Fruit fly (Drosophila melanogaster) whole organism, embryonic: ENCODE results near the gene CG17930.

Experiments
- Asciz ChIP-seq: fragments of 200-800 bp; sonication (Bioruptor generic); optimal IDR thresholded peaks from 2 replicates; lab custom pipeline; 2017; ENCODE audit warnings: missing biosample characterization, mild to moderate bottlenecking, missing genetic modification characterization, missing genetic modification reagents
- CG1024 ChIP-seq: fragments of 200-800 bp; sonication (Bioruptor generic); IDR thresholded peaks from 2 replicates; pipeline ENCODE4 v1.3.6; 2022; ENCODE audit warnings: missing biosample characterization, missing genetic modification characterization
- CG4854 ChIP-seq: fragments of 200-800 bp; sonication (Bioruptor generic); optimal IDR thresholded peaks from 2 replicates; lab custom pipeline; 2016; ENCODE audit warnings: missing biosample characterization, missing genetic modification characterization, inconsistent platforms
- Hmr ChIP-seq: fragments of 200-800 bp; sonication (Bioruptor generic); optimal IDR thresholded peaks from 3 replicates; lab custom pipeline; 2017; ENCODE audit warnings: mild to moderate bottlenecking, missing biosample characterization, missing genetic modification reagents, missing genetic modification characterization
- Mes4 ChIP-seq: fragments of 200-800 bp; sonication (Bioruptor generic); optimal IDR thresholded peaks from 2 replicates; lab custom pipeline; 2016; ENCODE audit warnings: missing biosample characterization, missing genetic modification characterization
- fru ChIP-seq: fragments of >200 bp; optimal IDR thresholded peaks from 2 replicates; lab custom pipeline; 2017
- wdn ChIP-seq: fragments of 200-800 bp; sonication (Bioruptor generic); IDR thresholded peaks from 2 replicates; pipeline ENCODE4 v1.3.6; 2022; ENCODE audit warnings: missing biosample characterization, missing genetic modification characterization

DNA sequence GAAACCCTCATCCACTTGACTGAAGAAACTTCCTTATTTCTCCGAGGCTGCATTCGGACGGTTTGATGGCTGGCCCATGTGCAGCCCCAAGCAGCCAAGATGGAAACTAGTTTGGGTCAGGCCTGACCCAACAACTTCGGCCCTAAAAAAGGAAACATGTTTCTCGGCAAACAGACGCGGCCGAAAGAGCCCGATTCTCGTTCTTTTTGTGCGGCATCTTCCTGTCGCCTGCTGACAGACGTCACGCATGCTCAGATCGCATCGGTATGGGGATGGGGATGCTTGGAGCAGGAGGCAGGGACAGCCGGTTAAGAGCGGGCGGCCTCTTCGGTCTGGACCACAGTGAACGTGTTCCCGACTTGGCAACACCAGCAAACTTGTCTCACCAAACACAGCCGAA is 10.9 kb upstream of the CG17930 start:
- TF ChIP-seq Mes4 (GFP tag; lab: Kevin White, UChicago): no peak
- no peak for TF ChIP-seq wdn (GFP tag; lab: Robert Waterston, UW)
- TF ChIP-seq Hmr (GFP tag; lab: Kevin White, UChicago): no peak
- TF ChIP-seq CG1024 (GFP tag; lab: Robert Waterston, UW): no peak
- TF ChIP-seq CG4854: no peak
- TF ChIP-seq Asciz (GFP tag; lab: Kevin White, UChicago): no peak
- TF ChIP-seq fru (lab: Kevin White, UChicago): no peak
